Worm (Caenorhabditis elegans): ENCODE results near the gene ndua-7.

ndua-7 gene

ce11 chrII:13494175-13494650 is at the start of gene ndua-7:
TSS of gene ndua-7 (minus strand) at chrII:13494600.
- TF ChIP-seq pat-9 (tag; optimal IDR thresholded peaks at IDR 0.05) (no peak), sdc-2 (tag; optimal IDR thresholded peaks at IDR 0.05) (no peak), hlh-8 (tag; optimal IDR thresholded peaks at IDR 0.05) (no peak), tbx-7 (tag; optimal IDR thresholded peaks at IDR 0.05) (no peak), sox-4 (tag; optimal IDR thresholded peaks at IDR 0.05) (no peak), T23F11.4 (GFP tag; optimal IDR thresholded peaks at IDR 0.05) (no peak), K09A11.1 (tag; optimal IDR thresholded peaks at IDR 0.05; ENCODE audit: insufficient read depth) (no peak), ceh-24 (tag; optimal IDR thresholded peaks at IDR 0.05) (no peak)

ce11 chrII:13542991-13543390 is 48.6 kb upstream of the ndua-7 start:
- TF ChIP-seq ceh-45 (GFP tag; IDR thresholded peaks at IDR 0.05) (no peak), nfya-1 (tag; optimal IDR thresholded peaks at IDR 0.05) (no peak), ceh-19 (GFP tag; optimal IDR thresholded peaks at IDR 0.05) (no peak), ahr-1 (tag; optimal IDR thresholded peaks at IDR 0.05) (no peak), ets-4 (tag; optimal IDR thresholded peaks at IDR 0.05) (no peak), pat-9 (tag; optimal IDR thresholded peaks at IDR 0.05) (no peak), ref-2 (tag; optimal IDR thresholded peaks at IDR 0.05) (no peak), K09A11.1 (tag; optimal IDR thresholded peaks at IDR 0.05; ENCODE audit: insufficient read depth) (no peak), ceh-31 (tag; optimal IDR thresholded peaks at IDR 0.05) (no peak), npax-4 (tag; optimal IDR thresholded peaks at IDR 0.05) (no peak), ama-1 (optimal IDR thresholded peaks at IDR 0.05) (no peak), elt-2 (tag; optimal IDR thresholded peaks at IDR 0.05) (no peak), dve-1 (tag; optimal IDR thresholded peaks at IDR 0.05) (no peak), hlh-30 (tag; optimal IDR thresholded peaks at IDR 0.05; ENCODE audit: insufficient read depth) (no peak), tbx-2 (tag; optimal IDR thresholded peaks at IDR 0.05) (no peak)

- no peak for TF ChIP-seq eyg-1 (tag; optimal IDR thresholded peaks at IDR 0.05)
- TF ChIP-seq ceh-48 (tag; optimal IDR thresholded peaks at IDR 0.05), result no peak
- no peak for TF ChIP-seq pha-4 (tag; optimal IDR thresholded peaks at IDR 0.05)
- TF ChIP-seq sox-4 (tag; optimal IDR thresholded peaks at IDR 0.05), result no peak
- TF ChIP-seq pag-3 (tag; optimal IDR thresholded peaks at IDR 0.05; ENCODE audit: borderline replicate concordance), result no peak
- no peak for TF ChIP-seq ahr-1 (tag; optimal IDR thresholded peaks at IDR 0.05)
- no peak for TF ChIP-seq elt-4 (tag; optimal IDR thresholded peaks at IDR 0.05)
- no peak for TF ChIP-seq gmeb-2 (tag; optimal IDR thresholded peaks at IDR 0.05)
- TF ChIP-seq nhr-232 (tag; optimal IDR thresholded peaks at IDR 0.05), result no peak
- TF ChIP-seq syd-9 (tag; optimal IDR thresholded peaks at IDR 0.05), result no peak
- no peak for TF ChIP-seq odd-2 (tag; optimal IDR thresholded peaks at IDR 0.05)
- TF ChIP-seq lim-6 (tag; optimal IDR thresholded peaks at IDR 0.05), result no peak
- no peak for TF ChIP-seq nhr-11 (tag; optimal IDR thresholded peaks at IDR 0.05)
- no peak for TF ChIP-seq madf-2 (tag; optimal IDR thresholded peaks at IDR 0.05)
- no peak for TF ChIP-seq zip-5 (tag; optimal IDR thresholded peaks at IDR 0.05)
- TF ChIP-seq sox-2 (GFP tag; IDR thresholded peaks at IDR 0.05), result no peak
Observed at ce11 chrII:13540956-13541355, 46.6 kb upstream of the ndua-7 start, which contains the start of the genes noa-1 and Y48E1B.17. TSS of gene noa-1 (minus strand) at chrII:13541056. TSS of gene Y48E1B.17 (minus strand) at chrII:13541084.

- no peak for TF ChIP-seq hlh-30 (tag; optimal IDR thresholded peaks at IDR 0.05; ENCODE audit: insufficient read depth)
- no peak for TF ChIP-seq hlh-13 (GFP tag; optimal IDR thresholded peaks at IDR 0.05)
- TF ChIP-seq ceh-19 (GFP tag; optimal IDR thresholded peaks at IDR 0.05), result no peak
- no peak for TF ChIP-seq hlh-6 (tag; optimal IDR thresholded peaks at IDR 0.05)
- no peak for TF ChIP-seq pax-1 (tag; optimal IDR thresholded peaks at IDR 0.05)
- no peak for TF ChIP-seq sox-2 (GFP tag; IDR thresholded peaks at IDR 0.05)
- TF ChIP-seq unc-55 (GFP tag; optimal IDR thresholded peaks at IDR 0.05), result no peak
- TF ChIP-seq ceh-9 (tag; optimal IDR thresholded peaks at IDR 0.05), result no peak
- no peak for TF ChIP-seq npax-4 (tag; optimal IDR thresholded peaks at IDR 0.05)
- TF ChIP-seq elt-4 (tag; optimal IDR thresholded peaks at IDR 0.05), result no peak
- TF ChIP-seq ztf-16 (tag; optimal IDR thresholded peaks at IDR 0.05), result no peak
- no peak for TF ChIP-seq lim-6 (tag; optimal IDR thresholded peaks at IDR 0.05)
- TF ChIP-seq fax-1 (tag; optimal IDR thresholded peaks at IDR 0.05), result no peak
- no peak for TF ChIP-seq madf-2 (tag; optimal IDR thresholded peaks at IDR 0.05)
- TF ChIP-seq ttx-3 (tag; optimal IDR thresholded peaks at IDR 0.05), result no peak
- TF ChIP-seq fkh-10 (GFP tag; optimal IDR thresholded peaks at IDR 0.05), result no peak
Observed at ce11 chrII:13531118-13531517, 36.7 kb upstream of the ndua-7 start, which contains the start of gene snx-14. TSS of gene snx-14 (minus strand) at chrII:13531218.
